Worm (Caenorhabditis elegans) whole organism, midembryonic: ENCODE data around the gene stau-1.

ENCODE experiments used
- T22C8.4 ChIP-seq: fragments of 200-800 bp; sonication (Bioruptor generic); IDR thresholded peaks from 2 replicates; pipeline ENCODE4 v1.3.6; 2022; ENCODE audit warnings: missing genetic modification characterization, missing compliant biosample characterization
- tab-1 ChIP-seq: fragments of 200-800 bp; sonication (Bioruptor generic); IDR thresholded peaks from 2 replicates; pipeline ENCODE4 v1.3.6; 2022; ENCODE audit warnings: missing genetic modification characterization, missing compliant biosample characterization
- ztf-23 ChIP-seq: fragments of 200-800 bp; sonication (Bioruptor generic); IDR thresholded peaks from 2 replicates; pipeline ENCODE4 v1.3.6; 2022; ENCODE audit warnings: missing genetic modification reagents, missing genetic modification characterization, missing compliant biosample characterization

DNA sequence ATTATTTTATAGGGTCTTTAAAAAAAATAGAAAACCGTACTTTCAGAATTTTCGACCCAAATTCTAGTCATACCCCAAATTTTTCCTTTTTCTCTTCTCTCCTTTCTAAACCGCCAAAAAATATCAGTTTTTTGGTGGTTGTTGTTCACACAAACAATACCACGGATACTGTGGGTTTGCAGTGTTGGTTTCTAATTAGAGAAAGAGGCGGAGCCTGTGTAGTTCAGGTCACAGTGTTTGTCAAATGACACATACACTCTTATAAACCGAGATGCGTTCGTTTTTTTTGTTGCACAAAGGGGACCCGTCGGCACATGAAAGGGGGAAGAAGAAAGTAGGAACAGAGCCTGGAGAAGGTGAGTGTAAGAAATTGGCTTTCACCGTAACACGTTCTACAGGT is 37.1 kb upstream of the stau-1 start, which contains the start of gene lim-6:
- TF ChIP-seq T22C8.4 (GFP tag; lab: Robert Waterston, UW) (no peak), tab-1 (no peak), ztf-23 (GFP tag; lab: Robert Waterston, UW) (no peak)
